Worm (Caenorhabditis elegans) whole organism, young adult: ENCODE results near the gene R07B7.10.

Experiments used
- B0019.2 ChIP-seq: fragments of 200-800 bp; sonication (Bioruptor generic); conservative IDR thresholded peaks from 2 replicates; pipeline ENCODE4 v1.3.6; 2022; ENCODE audit warnings: missing genetic modification reagents, missing genetic modification characterization, missing compliant biosample characterization
- B0261.1 ChIP-seq: sonication (generic microtip); optimal IDR thresholded peaks from 2 replicates; lab custom pipeline; 2016; ENCODE audit warnings: mild to moderate bottlenecking, missing genetic modification characterization, moderate library complexity, missing compliant biosample characterization
- C17E4.6 ChIP-seq: fragments of 200-800 bp; sonication (Bioruptor generic); IDR thresholded peaks from 2 replicates; pipeline ENCODE4 v1.3.6; 2022; ENCODE audit warnings: missing genetic modification reagents, missing genetic modification characterization, missing compliant biosample characterization
- F10E7.11 ChIP-seq: sonication (generic microtip); optimal IDR thresholded peaks from 2 replicates; lab custom pipeline; 2017; ENCODE audit warnings: mild to moderate bottlenecking, missing genetic modification characterization, moderate library complexity, missing compliant biosample characterization
- F23B12.7 ChIP-seq: sonication (generic microtip); optimal IDR thresholded peaks from 2 replicates; lab custom pipeline; 2017; ENCODE audit warnings: missing genetic modification characterization, mild to moderate bottlenecking, missing compliant biosample characterization, antibody characterized with exemption, moderate library complexity; ENCODE audit not compliant: insufficient read depth
- F33H1.4 ChIP-seq: fragments of 200-800 bp; sonication (Bioruptor generic); IDR thresholded peaks from 2 replicates; pipeline ENCODE4 v1.3.6; 2022; ENCODE audit warnings: missing genetic modification reagents, missing genetic modification characterization, missing compliant biosample characterization
- F39B2.1 ChIP-seq: fragments of 200-800 bp; sonication (Bioruptor generic); IDR thresholded peaks from 2 replicates; pipeline ENCODE4 v1.3.6; 2022; ENCODE audit warnings: missing genetic modification reagents, missing genetic modification characterization, missing compliant biosample characterization
- F52B5.7 ChIP-seq: sonication (generic microtip); optimal IDR thresholded peaks from 2 replicates; lab custom pipeline; 2016; ENCODE audit warnings: mild to moderate bottlenecking, missing genetic modification characterization, missing compliant biosample characterization
- F55B11.4 ChIP-seq: sonication (generic microtip); optimal IDR thresholded peaks from 2 replicates; lab custom pipeline; 2016; ENCODE audit warnings: missing compliant biosample characterization, missing genetic modification characterization, borderline replicate concordance; ENCODE audit not compliant: insufficient read depth
- F57A8.1 ChIP-seq: fragments of 200-800 bp; sonication (Bioruptor generic); optimal IDR thresholded peaks from 2 replicates; lab custom pipeline; 2018; ENCODE audit warnings: mild to moderate bottlenecking, missing genetic modification characterization, moderate library complexity, missing compliant biosample characterization
- K11D2.4 ChIP-seq: fragments of 200-800 bp; sonication (Bioruptor generic); IDR thresholded peaks from 2 replicates; pipeline ENCODE4 v1.3.6; 2022; ENCODE audit warnings: missing genetic modification reagents, missing genetic modification characterization, missing compliant biosample characterization
- K12H6.12 ChIP-seq: fragments of 200-800 bp; sonication (Bioruptor generic); optimal IDR thresholded peaks from 2 replicates; lab custom pipeline; 2018; ENCODE audit warnings: mild to moderate bottlenecking, missing genetic modification characterization, missing compliant biosample characterization
- Y53F4B.3 ChIP-seq: fragments of 200-800 bp; sonication (Bioruptor generic); IDR thresholded peaks from 2 replicates; pipeline ENCODE4 v1.3.6; 2022; ENCODE audit warnings: missing genetic modification reagents, missing genetic modification characterization, missing compliant biosample characterization
- Y56A3A.18 ChIP-seq: fragments of 200-800 bp; sonication (Bioruptor generic); IDR thresholded peaks from 2 replicates; pipeline ENCODE4 v1.3.6; 2022; ENCODE audit warnings: missing genetic modification reagents, missing genetic modification characterization, missing compliant biosample characterization
- Y67H2A.10 ChIP-seq: fragments of 200-800 bp; sonication (Bioruptor generic); conservative IDR thresholded peaks from 2 replicates; pipeline ENCODE4 v1.3.6; 2022; ENCODE audit warnings: missing genetic modification reagents, missing genetic modification characterization, missing compliant biosample characterization
- ZK185.1 ChIP-seq: sonication (generic microtip); optimal IDR thresholded peaks from 2 replicates; lab custom pipeline; 2016; ENCODE audit warnings: mild to moderate bottlenecking, missing genetic modification characterization, missing compliant biosample characterization; ENCODE audit not compliant: poor library complexity, severe bottlenecking
- akir-1 ChIP-seq: fragments of 200-800 bp; sonication (Bioruptor generic); optimal IDR thresholded peaks from 2 replicates; lab custom pipeline; 2018; ENCODE audit warnings: mild to moderate bottlenecking, missing genetic modification characterization, moderate library complexity, missing compliant biosample characterization
- ama-1 ChIP-seq, 3 experiments: fragments of 150-350 bp in 1 of 3; sonication (generic microtip) in 2 of 3; optimal IDR thresholded peaks; 2 replicates each; lab custom pipeline; 2014 to 2018; ENCODE audit warnings: missing biosample characterization in 2 of 3, missing genetic modification characterization in 2 of 3, missing genetic modification reagents in 2 of 3
- athp-1 ChIP-seq: sonication (generic microtip); optimal IDR thresholded peaks from 2 replicates; lab custom pipeline; 2017; ENCODE audit warnings: mild to moderate bottlenecking, missing genetic modification characterization, missing compliant biosample characterization
- bed-2 ChIP-seq: fragments of 200-800 bp; sonication (Bioruptor generic); IDR thresholded peaks from 2 replicates; pipeline ENCODE4 v1.3.6; 2022; ENCODE audit warnings: missing genetic modification reagents, missing genetic modification characterization, missing compliant biosample characterization
- ceh-40 ChIP-seq: fragments of 200-800 bp; sonication (Bioruptor generic); IDR thresholded peaks from 2 replicates; pipeline ENCODE4 v1.3.6; 2022; ENCODE audit warnings: missing genetic modification characterization, missing compliant biosample characterization
- ceh-79 ChIP-seq: sonication (generic microtip); optimal IDR thresholded peaks from 2 replicates; lab custom pipeline; 2017; ENCODE audit warnings: mild to moderate bottlenecking, missing genetic modification characterization, missing compliant biosample characterization
- chd-7 ChIP-seq: sonication (generic microtip); optimal IDR thresholded peaks from 2 replicates; lab custom pipeline; 2016; ENCODE audit warnings: mild to moderate bottlenecking, missing genetic modification characterization, moderate library complexity, missing compliant biosample characterization
- die-1 ChIP-seq: sonication (generic microtip); optimal IDR thresholded peaks from 2 replicates; lab custom pipeline; 2016; ENCODE audit warnings: missing genotype, mild to moderate bottlenecking, missing genetic modification characterization, missing compliant biosample characterization
- dpff-1 ChIP-seq: sonication (generic microtip); optimal IDR thresholded peaks from 2 replicates; lab custom pipeline; 2017; ENCODE audit warnings: mild to moderate bottlenecking, missing genetic modification characterization, missing compliant biosample characterization
- ets-4 ChIP-seq: fragments of 200-800 bp; sonication (Bioruptor generic); optimal IDR thresholded peaks from 2 replicates; lab custom pipeline; 2018; ENCODE audit warnings: mild to moderate bottlenecking, missing genetic modification characterization, missing compliant biosample characterization
- hmg-1.2 ChIP-seq: fragments of 200-800 bp; sonication (Bioruptor generic); IDR thresholded peaks from 2 replicates; pipeline ENCODE4 v1.3.6; 2022; ENCODE audit warnings: missing genetic modification reagents, missing genetic modification characterization, missing compliant biosample characterization
- hmg-20 ChIP-seq: fragments of 200-800 bp; sonication (Bioruptor generic); IDR thresholded peaks from 2 replicates; pipeline ENCODE4 v1.3.6; 2022; ENCODE audit warnings: missing genetic modification reagents, missing genetic modification characterization, missing compliant biosample characterization
- lag-1 ChIP-seq: fragments of 200-800 bp; sonication (Bioruptor generic); IDR thresholded peaks from 2 replicates; pipeline ENCODE4 v1.3.6; 2022; ENCODE audit warnings: missing genetic modification reagents, missing genetic modification characterization, missing compliant biosample characterization
- lin-54 ChIP-seq: fragments of 200-800 bp; sonication (Bioruptor generic); optimal IDR thresholded peaks from 2 replicates; lab custom pipeline; 2018; ENCODE audit warnings: mild to moderate bottlenecking, missing genetic modification characterization, missing compliant biosample characterization
- madf-6 ChIP-seq: fragments of 200-800 bp; sonication (Bioruptor generic); IDR thresholded peaks from 2 replicates; pipeline ENCODE4 v1.3.6; 2022; ENCODE audit warnings: missing genetic modification reagents, missing genetic modification characterization, missing compliant biosample characterization
- mcd-1 ChIP-seq: fragments of 200-800 bp; sonication (Bioruptor generic); IDR thresholded peaks from 2 replicates; pipeline ENCODE4 v1.3.6; 2022; ENCODE audit warnings: missing genetic modification reagents, missing genetic modification characterization, missing compliant biosample characterization
- nhr-179 ChIP-seq: sonication (generic microtip); optimal IDR thresholded peaks from 2 replicates; lab custom pipeline; 2016; ENCODE audit warnings: mild to moderate bottlenecking, missing genetic modification characterization, missing compliant biosample characterization
- nhr-27 ChIP-seq: fragments of 200-800 bp; sonication (Bioruptor generic); optimal IDR thresholded peaks from 2 replicates; lab custom pipeline; 2018; ENCODE audit warnings: mild to moderate bottlenecking, missing genetic modification characterization, moderate library complexity, missing compliant biosample characterization
- nhr-80 ChIP-seq: sonication (generic microtip); optimal IDR thresholded peaks from 2 replicates; lab custom pipeline; 2016; ENCODE audit warnings: missing genetic modification characterization, missing compliant biosample characterization
- repo-1 ChIP-seq: sonication (generic microtip); optimal IDR thresholded peaks from 2 replicates; lab custom pipeline; 2017; ENCODE audit warnings: mild to moderate bottlenecking, missing genetic modification characterization, missing compliant biosample characterization
- sdz-38 ChIP-seq: sonication (generic microtip); optimal IDR thresholded peaks from 2 replicates; lab custom pipeline; 2016; ENCODE audit warnings: missing genotype, missing genetic modification characterization, missing compliant biosample characterization
- snpc-1.1 ChIP-seq: sonication (generic microtip); optimal IDR thresholded peaks from 2 replicates; lab custom pipeline; 2017; ENCODE audit warnings: missing genetic modification characterization, mild to moderate bottlenecking, missing compliant biosample characterization, antibody characterized with exemption, moderate library complexity, missing genotype, missing genetic modification reagents; ENCODE audit not compliant: insufficient read depth
- sptf-2 ChIP-seq: fragments of 200-800 bp; sonication (Bioruptor generic); optimal IDR thresholded peaks from 2 replicates; lab custom pipeline; 2018; ENCODE audit warnings: mild to moderate bottlenecking, missing genetic modification characterization, missing compliant biosample characterization
- tlf-1 ChIP-seq: fragments of 200-800 bp; sonication (Bioruptor generic); optimal IDR thresholded peaks from 2 replicates; lab custom pipeline; 2018; ENCODE audit warnings: mild to moderate bottlenecking, missing genetic modification characterization, missing compliant biosample characterization
- ztf-22 ChIP-seq: fragments of 200-800 bp; sonication (Bioruptor generic); optimal IDR thresholded peaks from 2 replicates; lab custom pipeline; 2018; ENCODE audit warnings: mild to moderate bottlenecking, missing genetic modification characterization, moderate library complexity, missing compliant biosample characterization
- ztf-28 ChIP-seq: fragments of 200-800 bp; sonication (Bioruptor generic); IDR thresholded peaks from 2 replicates; pipeline ENCODE4 v1.3.6; 2022; ENCODE audit warnings: missing genetic modification reagents, missing genetic modification characterization, missing compliant biosample characterization

The R07B7.10 gene

ce11 chrV:12070419-12070818, 12.6 kb upstream of the R07B7.10 start, which contains the start of gene kmo-1 (continued):
- no peak for TF ChIP-seq dpff-1 (tag; lab: Kevin White, UChicago)
- TF ChIP-seq sdz-38 (tag; lab: Kevin White, UChicago), result no peak
- no peak for TF ChIP-seq K12H6.12 (tag; lab: Kevin White, UChicago)
- no peak for TF ChIP-seq ztf-22 (GFP tag; lab: Kevin White, UChicago)

ce11 chrV:12071483-12071882, 11.5 kb upstream of the R07B7.10 start:
- no peak for TF ChIP-seq F39B2.1 (GFP tag; lab: Robert Waterston, UW)
- no peak for TF ChIP-seq snpc-1.1 (tag; lab: Kevin White, UChicago)
- TF ChIP-seq athp-1, result no peak
- TF ChIP-seq F55B11.4 (tag; lab: Kevin White, UChicago), result no peak
- no peak for TF ChIP-seq ztf-28 (GFP tag; lab: Robert Waterston, UW)
- TF ChIP-seq hmg-1.2 (GFP tag; lab: Robert Waterston, UW), result no peak
- TF ChIP-seq Y56A3A.18 (GFP tag; lab: Robert Waterston, UW), result no peak
- TF ChIP-seq B0261.1, result no peak
- no peak for TF ChIP-seq F52B5.7 (tag; lab: Kevin White, UChicago)
- no peak for TF ChIP-seq ceh-40 (GFP tag; lab: Robert Waterston, UW)
- TF ChIP-seq tlf-1 (GFP tag; lab: Kevin White, UChicago), result no peak
- no peak for TF ChIP-seq repo-1 (tag; lab: Kevin White, UChicago)
- no peak for TF ChIP-seq nhr-80
- no peak for TF ChIP-seq akir-1 (GFP tag; lab: Kevin White, UChicago)
- TF ChIP-seq die-1, result no peak
- TF ChIP-seq F33H1.4 (GFP tag; lab: Robert Waterston, UW), result no peak

- TF ChIP-seq lin-54 (GFP tag; lab: Kevin White, UChicago), result no peak
- no peak for TF ChIP-seq ets-4
- no peak for TF ChIP-seq hmg-20 (GFP tag; lab: Robert Waterston, UW)
- TF ChIP-seq C17E4.6 (GFP tag; lab: Robert Waterston, UW), result no peak
- TF ChIP-seq nhr-179 (tag; lab: Kevin White, UChicago), result no peak
- no peak for TF ChIP-seq bed-2 (GFP tag; lab: Robert Waterston, UW)
- no peak for TF ChIP-seq F10E7.11
- no peak for TF ChIP-seq B0019.2 (GFP tag; lab: Robert Waterston, UW)
These were observed 8.1 kb upstream of the R07B7.10 start, which contains the start of gene R07B7.6 for ce11 chrV:12074886-12075285. TSS of gene R07B7.6 (minus strand) at chrV:12074986.

- TF ChIP-seq nhr-80, result peak; percentile 75
- TF ChIP-seq chd-7 (tag; lab: Kevin White, UChicago), result no peak
- TF ChIP-seq tlf-1 (GFP tag; lab: Kevin White, UChicago), result no peak
- TF ChIP-seq Y53F4B.3 (GFP tag; lab: Robert Waterston, UW), result no peak
- TF ChIP-seq ceh-79 (tag; lab: Kevin White, UChicago), result no peak
- peak; percentile 37 for TF ChIP-seq F23B12.7
- TF ChIP-seq B0261.1, result no peak
- TF ChIP-seq ZK185.1 (tag; lab: Kevin White, UChicago), result no peak
- TF ChIP-seq, all 124 proteins: peak for 2
These were observed 7.0 kb upstream of the R07B7.10 start for ce11 chrV:12075983-12076382.

ce11 chrV:12080274-12080673, 2.7 kb upstream of the R07B7.10 start, which contains the start of gene R07B7.9:
TSS of gene R07B7.9 (minus strand) at chrV:12080374.
- TF ChIP-seq Y67H2A.10 (no peak), nhr-27 (tag; lab: Kevin White, UChicago) (no peak), madf-6 (GFP tag; lab: Robert Waterston, UW) (no peak), K11D2.4 (no peak), mcd-1 (no peak), ama-1 (optimal IDR thresholded peaks at IDR 0.05; lab: Kevin White, UChicago) (no peak), ama-1 (GFP tag; optimal IDR thresholded peaks at IDR 0.05; lab: Kevin White, UChicago) (no peak), ZK185.1 (tag; lab: Kevin White, UChicago) (no peak), nhr-179 (tag; lab: Kevin White, UChicago) (no peak), hmg-20 (GFP tag; lab: Robert Waterston, UW) (no peak), F10E7.11 (no peak), sptf-2 (GFP tag; lab: Kevin White, UChicago) (no peak), lag-1 (GFP tag; lab: Robert Waterston, UW) (no peak), F57A8.1 (GFP tag; lab: Kevin White, UChicago) (no peak), ceh-79 (tag; lab: Kevin White, UChicago) (no peak)
